Fruit fly (Drosophila melanogaster): ENCODE data around the gene CG42717.

The CG42717 gene

dm6 chr3L:16033090-16033828 lies at the start of gene CG42717, which contains the start of gene CG42716:
TSS of gene CG42717 (minus strand) at chr3L:16033190.
TSS of gene CG42716 (plus strand) at chr3L:16033778.
- no peak for TF ChIP-seq CG17801 (GFP tag; optimal IDR thresholded peaks at IDR 0.05; ENCODE audit: partially characterized antibody)

dm6 chr3L:16082251-16082650 lies 49.3 kb upstream of the CG42717 start, which contains the start of gene CG33258:
TSS of gene CG33258 (plus strand) at chr3L:16082551.
- no peak for TF ChIP-seq CG17801 (GFP tag; optimal IDR thresholded peaks at IDR 0.05; ENCODE audit: partially characterized antibody)

dm6 chr3L:16060806-16061600 lies 28.0 kb upstream of the CG42717 start:
- no peak for TF ChIP-seq CG17801 (GFP tag; optimal IDR thresholded peaks at IDR 0.05; ENCODE audit: partially characterized antibody)

- no peak for TF ChIP-seq CG17801 (GFP tag; optimal IDR thresholded peaks at IDR 0.05; ENCODE audit: partially characterized antibody)
Measured at dm6 chr3L:16056101-16056891, 23.3 kb upstream of the CG42717 start.

- no peak for TF ChIP-seq CG17801 (GFP tag; optimal IDR thresholded peaks at IDR 0.05; ENCODE audit: partially characterized antibody)
Measured at dm6 chr3L:16054095-16054494, 21.1 kb upstream of the CG42717 start.

dm6 chr3L:16053026-16053556 lies 20.1 kb upstream of the CG42717 start:
- no peak for TF ChIP-seq CG17801 (GFP tag; optimal IDR thresholded peaks at IDR 0.05; ENCODE audit: partially characterized antibody)

dm6 chr3L:16052145-16053025 lies 19.4 kb upstream of the CG42717 start:
- TF ChIP-seq CG17801 (GFP tag; optimal IDR thresholded peaks at IDR 0.05; ENCODE audit: partially characterized antibody) = no peak

- TF ChIP-seq CG17801 (GFP tag; optimal IDR thresholded peaks at IDR 0.05; ENCODE audit: partially characterized antibody) = peak; percentile 7
Measured at dm6 chr3L:16051719-16052122, 18.7 kb upstream of the CG42717 start, which contains the start of gene Mbs. TSS of gene Mbs (plus strand) at chr3L:16051959.

dm6 chr3L:16050887-16051258 lies 17.9 kb upstream of the CG42717 start, which contains the start of gene Diap1:
TSS of gene Diap1 (minus strand) at chr3L:16051034.
- no peak for TF ChIP-seq CG17801 (GFP tag; optimal IDR thresholded peaks at IDR 0.05; ENCODE audit: partially characterized antibody)

dm6 chr3L:16049955-16050886 lies 17.2 kb upstream of the CG42717 start:
- peak; percentile 73 for TF ChIP-seq CG17801 (GFP tag; optimal IDR thresholded peaks at IDR 0.05; ENCODE audit: partially characterized antibody)

dm6 chr3L:16048722-16049459 lies 15.9 kb upstream of the CG42717 start:
- no peak for TF ChIP-seq CG17801 (GFP tag; optimal IDR thresholded peaks at IDR 0.05; ENCODE audit: partially characterized antibody)

dm6 chr3L:16048086-16048485 lies 15.1 kb upstream of the CG42717 start:
- TF ChIP-seq CG17801 (GFP tag; optimal IDR thresholded peaks at IDR 0.05; ENCODE audit: partially characterized antibody) = no peak
